Worm (Caenorhabditis elegans) whole organism, mixed stage, embryonic: ENCODE results near the gene srh-248.

Experiments used
- ceh-83 ChIP-seq: fragments of 200-800 bp; sonication (Bioruptor generic); optimal IDR thresholded peaks from 2 replicates; lab custom pipeline; 2018; ENCODE audit warnings: mild to moderate bottlenecking, missing genetic modification characterization, missing compliant biosample characterization
- mep-1 ChIP-seq: fragments of 150-350 bp; optimal IDR thresholded peaks from 2 replicates; lab custom pipeline; 2017; ENCODE audit warnings: missing biosample characterization, missing genetic modification reagents, missing genetic modification characterization, inconsistent platforms
- nhr-76 ChIP-seq: sonication (generic microtip); optimal IDR thresholded peaks from 2 replicates; lab custom pipeline; 2017; ENCODE audit warnings: missing biosample characterization, missing genetic modification characterization
- tbx-8 ChIP-seq: fragments of 200-800 bp; sonication (Bioruptor generic); optimal IDR thresholded peaks from 2 replicates; lab custom pipeline; 2018; ENCODE audit warnings: mild to moderate bottlenecking, missing genetic modification characterization, moderate library complexity, missing compliant biosample characterization

DNA sequence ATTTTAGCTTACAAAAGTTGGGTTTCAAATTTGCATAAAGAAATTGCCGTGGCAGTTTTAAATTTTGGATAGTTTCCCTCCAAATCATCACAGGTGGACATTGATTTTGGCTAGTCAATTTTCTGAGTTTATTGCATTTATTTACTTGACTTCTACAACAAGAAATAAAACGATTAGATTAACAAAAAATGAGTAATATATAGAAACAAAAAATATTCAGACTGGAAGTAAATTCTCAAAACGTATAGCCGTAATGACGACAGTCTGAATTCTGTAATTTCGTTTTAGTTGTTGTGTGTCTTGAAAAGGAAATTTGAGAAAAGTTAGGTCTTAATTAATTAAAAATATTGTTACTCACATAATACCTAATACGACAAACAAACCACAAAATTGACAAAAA lies 16.7 kb downstream of the srh-248 start, which contains the start of gene srw-141:
- TF ChIP-seq nhr-76 (tag; lab: Kevin White, UChicago) (no peak), tbx-8 (GFP tag; lab: Kevin White, UChicago) (no peak), mep-1 (tag; lab: Kevin White, UChicago) (no peak), ceh-83 (GFP tag; lab: Kevin White, UChicago) (no peak)
